Fruit fly (Drosophila melanogaster) whole organism: ENCODE measurements around the gene CHMP2B.

Source experiments
- CG8478 ChIP-seq: fragments of >200 bp; optimal IDR thresholded peaks from 2 replicates; lab custom pipeline; 2018; ENCODE audit warnings: inconsistent platforms
- Dll ChIP-seq: fragments of >200 bp; optimal IDR thresholded peaks from 2 replicates; lab custom pipeline; 2017
- EcR ChIP-seq, 2 experiments: fragments of >200 bp; optimal IDR thresholded peaks; 2 replicates each; lab custom pipeline; 2017; ENCODE audit warnings: missing biosample characterization in 2 of 2, missing genetic modification characterization in 2 of 2, missing genetic modification reagents in 2 of 2
- pan ChIP-seq: fragments of >200 bp; optimal IDR thresholded peaks from 2 replicates; lab custom pipeline; 2017
- psq ChIP-seq: fragments of >200 bp; optimal IDR thresholded peaks from 2 replicates; lab custom pipeline; 2017
- usp ChIP-seq: fragments of >200 bp; optimal IDR thresholded peaks from 2 replicates; lab custom pipeline; 2017; ENCODE audit warnings: missing biosample characterization, missing genetic modification characterization, mixed read lengths

CHMP2B gene

DNA sequence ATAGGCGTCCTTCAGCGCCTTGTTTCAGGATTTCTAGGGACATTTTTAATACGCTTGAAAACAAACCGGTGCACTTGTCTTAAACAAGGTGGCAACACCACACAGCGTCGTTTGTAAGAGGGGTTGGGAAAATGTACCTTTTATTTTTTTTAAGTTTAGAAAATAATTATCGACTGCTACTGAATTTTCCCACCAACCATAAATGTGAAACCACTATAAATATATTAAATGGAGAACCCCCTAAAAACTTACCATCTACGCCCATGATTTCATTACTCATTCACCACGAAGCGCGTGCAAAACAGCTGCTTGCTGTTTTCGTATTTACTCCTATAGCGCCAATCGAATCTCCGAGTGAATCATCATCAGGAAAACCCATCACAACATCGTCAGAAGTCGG lies at the start of gene CHMP2B, which contains the start of gene Tcs5:
Gene CHMP2B, plus strand, starts transcription at position 308 of the 400 bp plus-strand sequence.
Gene Tcs5, minus strand, starts transcription at position 84 of the 400 bp plus-strand sequence.
- TF ChIP-seq pan (lab: Kevin White, UChicago) (no peak), psq (no peak), Dll (no peak), EcR (GFP tag; optimal IDR thresholded peaks at IDR 0.05; lab: Kevin White, UChicago) (no peak), usp (no peak), CG8478 (no peak)

DNA sequence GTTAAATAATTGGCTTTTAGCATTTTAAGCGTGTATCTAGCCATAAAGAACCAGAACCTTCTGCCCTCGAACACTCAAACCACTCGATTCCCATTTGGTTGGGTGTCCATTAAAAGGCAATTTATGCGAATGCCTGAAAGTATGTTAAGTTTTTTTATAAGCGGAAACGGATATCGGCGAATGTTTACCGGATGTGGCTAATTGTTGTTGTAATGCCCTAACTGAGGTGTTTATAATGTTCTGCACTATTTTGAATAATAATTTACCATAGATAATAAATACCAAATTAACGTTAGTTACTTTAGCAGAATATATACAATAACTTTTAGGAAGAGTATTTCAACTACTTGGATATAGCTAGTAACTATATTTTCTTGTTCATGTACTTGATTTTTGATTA lies 42.7 kb upstream of the CHMP2B start:
- TF ChIP-seq EcR (GFP tag; optimal IDR thresholded peaks at IDR 0.05; lab: Kevin White, UChicago) (no peak), CG8478 (no peak), psq (no peak), Dll (no peak), usp (no peak), pan (lab: Kevin White, UChicago) (no peak)

dm6 chr3L:5102050-5102449 lies 37.4 kb upstream of the CHMP2B start:
- TF ChIP-seq pan (lab: Kevin White, UChicago) (no peak), usp (no peak), CG8478 (no peak), psq (no peak), Dll (no peak), EcR (GFP tag; optimal IDR thresholded peaks at IDR 0.05; lab: Kevin White, UChicago) (no peak)

DNA sequence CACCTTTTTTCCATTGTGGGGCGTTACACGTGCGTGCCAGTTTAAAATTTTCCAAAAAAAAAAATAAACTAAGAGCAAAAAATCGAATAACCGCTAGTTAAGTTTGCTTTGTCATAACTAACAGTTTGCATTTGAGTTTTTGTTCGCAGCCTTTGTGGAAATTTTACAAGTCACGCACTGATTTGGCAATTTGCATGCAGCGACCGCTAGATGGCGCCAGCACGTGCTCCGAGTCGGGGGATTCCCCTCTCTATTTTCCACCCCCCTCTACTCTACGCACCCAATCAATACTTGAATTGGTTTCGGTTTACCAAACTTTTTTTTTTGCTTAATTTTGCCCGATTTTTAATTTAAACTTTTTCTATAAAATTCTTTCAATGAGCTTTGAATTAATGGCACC lies 14.2 kb upstream of the CHMP2B start:
- no peak for TF ChIP-seq Dll
- no peak for TF ChIP-seq usp
- TF ChIP-seq CG8478, result no peak
- TF ChIP-seq EcR (GFP tag; optimal IDR thresholded peaks at IDR 0.05; lab: Kevin White, UChicago), result no peak
- no peak for TF ChIP-seq psq
- TF ChIP-seq pan (lab: Kevin White, UChicago), result no peak

DNA sequence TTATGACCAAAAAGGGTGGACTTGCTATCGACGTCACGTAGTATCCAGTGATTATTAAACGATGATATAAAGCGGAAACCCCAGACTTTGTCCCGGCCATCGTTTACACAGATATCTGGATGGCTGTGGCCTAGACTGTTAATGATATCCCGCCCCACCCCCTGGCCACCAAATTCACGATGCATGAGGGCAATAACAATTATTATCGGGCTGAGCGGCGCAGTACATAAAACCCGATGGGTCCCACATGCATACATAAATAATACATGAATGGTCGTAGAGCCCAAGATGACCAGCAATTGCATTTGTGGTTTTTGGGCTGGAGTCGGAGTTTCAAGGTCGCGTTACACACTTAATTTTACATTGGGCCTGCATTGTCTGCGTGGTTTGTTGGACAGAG lies 11.8 kb upstream of the CHMP2B start:
- TF ChIP-seq pan (lab: Kevin White, UChicago) (no peak), CG8478 (no peak), Dll (no peak), usp (no peak), psq (no peak), EcR (GFP tag; optimal IDR thresholded peaks at IDR 0.05; lab: Kevin White, UChicago) (no peak)

- TF ChIP-seq Dll (no peak), EcR (GFP tag; optimal IDR thresholded peaks at IDR 0.05; lab: Kevin White, UChicago) (no peak), usp (no peak), psq (no peak), pan (lab: Kevin White, UChicago) (no peak), CG8478 (no peak)
These were observed 11.2 kb upstream of the CHMP2B start for dm6 chr3L:5128214-5128613.

dm6 chr3L:5129199-5129598 lies 10.2 kb upstream of the CHMP2B start, which contains the start of gene CG4597:
TSS of gene CG4597 (plus strand) at chr3L:5129499.
- TF ChIP-seq Dll, result no peak
- no peak for TF ChIP-seq usp
- no peak for TF ChIP-seq EcR (GFP tag; optimal IDR thresholded peaks at IDR 0.05; lab: Kevin White, UChicago)
- TF ChIP-seq pan (lab: Kevin White, UChicago), result no peak
- TF ChIP-seq CG8478, result no peak
- TF ChIP-seq psq, result no peak

DNA sequence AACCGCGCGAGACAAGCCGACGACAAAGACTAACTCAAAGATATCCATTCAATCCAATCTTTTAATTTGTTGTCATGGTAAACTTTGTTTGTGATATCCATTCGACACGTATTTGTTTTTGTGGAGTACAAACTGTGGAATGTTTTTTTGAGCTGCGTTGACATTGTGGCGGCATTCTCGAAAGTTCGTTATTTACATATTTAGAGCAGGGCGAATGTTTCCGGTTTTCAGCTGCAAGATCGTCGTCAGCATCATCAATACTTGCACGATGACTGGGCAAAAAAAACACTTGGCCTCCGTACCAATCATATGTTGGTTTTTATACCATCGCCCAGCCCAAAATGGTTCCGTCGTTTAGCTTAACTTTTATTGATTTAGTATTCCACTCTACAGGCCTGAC lies 8.9 kb upstream of the CHMP2B start:
- no peak for TF ChIP-seq Dll

DNA sequence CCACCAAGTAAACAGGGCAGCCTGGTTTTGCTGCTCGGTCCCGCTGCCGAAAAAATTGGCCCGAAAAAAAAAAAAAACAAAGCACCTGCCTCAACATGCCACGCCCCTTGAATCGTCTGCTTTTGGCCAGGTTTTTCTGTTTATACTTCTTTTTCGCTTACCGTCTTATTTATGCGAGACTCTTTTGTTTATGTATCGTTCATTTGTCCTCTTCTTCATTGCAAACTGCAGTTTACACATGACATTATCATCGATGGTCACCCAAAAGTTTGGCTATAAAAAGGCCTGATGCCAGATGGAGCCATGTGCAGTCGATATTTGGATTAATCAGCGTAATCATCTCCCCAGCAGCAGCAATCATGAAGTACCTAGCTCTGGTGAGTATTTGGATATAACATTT lies 8.2 kb upstream of the CHMP2B start, which contains the start of gene CG15212:
Gene CG15212, plus strand, starts transcription at position 301 of the 400 bp plus-strand sequence.
- TF ChIP-seq CG8478 (no peak), Dll (no peak), EcR (GFP tag; optimal IDR thresholded peaks at IDR 0.05; lab: Kevin White, UChicago) (no peak), usp (no peak), pan (lab: Kevin White, UChicago) (no peak)

DNA sequence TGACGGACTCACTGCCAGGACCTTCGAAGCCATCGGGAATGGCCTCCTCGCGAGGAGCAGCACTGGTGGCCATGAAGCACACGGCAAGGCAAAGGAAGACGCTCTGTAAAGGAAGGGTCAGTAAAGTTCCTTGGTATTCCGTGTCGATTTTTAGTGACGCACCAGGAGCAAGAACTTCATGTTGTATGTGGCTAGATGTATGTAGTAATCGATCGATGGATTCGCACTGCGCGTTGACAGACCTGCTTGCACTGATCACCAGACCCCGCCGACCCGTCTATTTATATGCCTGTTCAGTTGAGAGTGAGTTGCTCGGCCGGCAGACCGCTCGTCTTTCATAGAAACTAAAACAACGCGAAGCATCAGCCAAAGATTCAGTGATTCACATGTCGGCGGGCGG lies 6.5 kb upstream of the CHMP2B start, which contains the start of gene CG15213:
Gene CG15213, minus strand, starts transcription at position 255 of the 400 bp plus-strand sequence.
- TF ChIP-seq EcR (GFP tag; optimal IDR thresholded peaks at IDR 0.05; lab: Kevin White, UChicago), result no peak
- no peak for TF ChIP-seq CG8478
- TF ChIP-seq psq, result no peak
- no peak for TF ChIP-seq usp
- TF ChIP-seq Dll, result no peak
- TF ChIP-seq pan (lab: Kevin White, UChicago), result no peak

DNA sequence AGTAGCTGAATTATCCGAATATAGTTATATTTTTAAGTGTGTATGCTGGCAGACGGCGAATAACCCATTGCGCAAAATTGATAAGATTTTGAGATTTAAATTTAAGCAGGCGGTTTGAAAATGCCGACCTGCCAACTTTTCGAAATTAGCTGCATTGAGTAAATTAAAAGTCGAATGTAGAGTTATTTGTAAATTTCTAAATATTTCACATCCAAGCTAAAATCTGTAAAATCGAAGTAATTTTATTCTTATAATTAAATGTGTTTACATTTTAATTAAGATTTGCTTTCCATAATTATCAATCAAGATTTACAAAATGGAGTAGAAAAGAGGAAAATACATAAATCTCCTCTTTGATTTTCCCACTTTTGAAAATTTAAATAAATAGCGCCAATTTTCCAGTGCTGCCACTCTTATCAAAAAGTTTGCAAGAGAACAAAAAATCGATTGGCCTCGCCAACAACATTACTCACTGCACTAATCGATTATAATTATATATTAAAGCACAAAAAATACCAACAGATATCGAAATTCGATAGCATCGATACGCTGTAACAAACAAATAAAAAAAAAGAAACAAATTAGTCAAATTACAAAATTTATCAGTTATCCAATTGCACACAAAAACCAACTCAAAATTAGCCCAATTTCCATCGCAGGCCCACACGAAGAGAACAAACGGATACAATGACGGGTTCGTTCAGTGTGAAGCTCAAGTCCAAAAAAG lies 5.6 kb upstream of the CHMP2B start, which contains the start of gene Yod1:
Gene Yod1, plus strand, starts transcription at position 168 of the 727 bp plus-strand sequence.
- TF ChIP-seq EcR (GFP tag; optimal IDR thresholded peaks at IDR 0.05; lab: Kevin White, UChicago) (no peak), CG8478 (no peak), pan (lab: Kevin White, UChicago) (no peak), Dll (no peak), psq (no peak), usp (no peak)

- TF ChIP-seq Dll, result no peak
These were observed 3.3 kb upstream of the CHMP2B start, which contains the start of the genes CG10674 and CG4611 for dm6 chr3L:5136123-5136522. TSS of gene CG10674 (minus strand) at chr3L:5136292. TSS of gene CG4611 (plus strand) at chr3L:5136376.

DNA sequence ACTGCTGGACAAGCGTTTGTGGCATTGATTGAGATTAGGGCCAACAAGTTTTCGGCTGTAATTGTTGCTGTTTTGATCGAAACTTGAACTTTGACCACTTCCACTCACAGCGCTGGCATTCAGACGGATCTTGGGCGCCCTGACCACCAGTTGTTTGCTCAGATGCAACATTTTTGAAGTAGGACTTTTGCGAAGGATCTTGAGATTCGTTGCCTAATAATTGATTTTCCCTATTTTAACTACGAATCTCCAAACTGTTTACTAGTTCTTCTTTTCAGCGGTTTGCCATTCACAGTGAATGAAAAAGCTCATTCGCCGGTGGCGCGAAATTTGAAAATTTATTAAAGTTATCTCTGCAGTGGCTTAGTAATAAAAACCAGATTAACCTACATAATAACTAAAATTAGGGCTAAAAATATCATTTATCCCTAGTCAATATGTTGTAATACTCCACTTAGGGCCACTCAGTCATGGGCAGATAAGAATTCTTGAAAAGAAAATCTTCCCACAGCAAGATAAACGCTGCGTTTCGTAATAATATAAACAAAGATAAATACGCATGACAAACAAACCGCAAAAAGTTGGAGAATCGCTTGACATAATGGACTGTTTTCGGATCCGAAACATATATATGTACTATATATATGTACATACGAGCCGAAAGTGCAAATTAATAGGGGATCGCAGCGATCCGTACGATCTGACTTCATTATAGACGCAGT lies 2.1 kb downstream of the CHMP2B start, which contains the start of the genes Dhrs4 and Gdap1:
Gene Dhrs4, minus strand, starts transcription at position 267 of the 722 bp plus-strand sequence.
Gene Gdap1, plus strand, starts transcription at position 574 of the 722 bp plus-strand sequence.
- TF ChIP-seq CG8478 (no peak), Dll (no peak), EcR (GFP tag; optimal IDR thresholded peaks at IDR 0.05; lab: Kevin White, UChicago) (no peak), usp (no peak), pan (lab: Kevin White, UChicago) (no peak), psq (no peak)
